Worm (Caenorhabditis elegans): ENCODE measurements around the gene arrd-4.

- TF ChIP-seq blmp-1 (tag; optimal IDR thresholded peaks at IDR 0.05) (no peak), egl-27 (tag; optimal IDR thresholded peaks at IDR 0.05) (no peak)
Observed at ce11 chrII:9797664-9798063, 40.4 kb downstream of the arrd-4 start, which contains the start of gene cyp-13A4.

Data from whole organism, L1 larva.